ENCODE assay signal across 4 fruit fly cellular contexts in genomic region chr3L:9751625-9752024, dm6.
TF ChIP-seq lines count a peak whose summit lies in the region.

No protein-coding gene starts in this region.

- TF ChIP-seq CTCF in S2 (optimal IDR thresholded peaks at IDR 0.05; lab: Kevin White, UChicago), result peak; percentile 89 to 90
- TF ChIP-seq CTCF in whole organism, embryonic (GFP tag; optimal IDR thresholded peaks at IDR 0.05; lab: Kevin White, UChicago), result peak; percentile 91

TF ChIP-seq in whole organism, embryonic, 481 proteins besides CTCF, POLR2A, EP300 and RAD21 (continues in another document):
- peak; percentile 56 for TF ChIP-seq pita (GFP tag; optimal IDR thresholded peaks at IDR 0.05; lab: Kevin White, UChicago)
- TF ChIP-seq seq (GFP tag; IDR thresholded peaks at IDR 0.05; lab: Robert Waterston, UW), result peak; percentile 78
- TF ChIP-seq CG42726 (GFP tag; IDR thresholded peaks at IDR 0.05; lab: Robert Waterston, UW; ENCODE audit: partially characterized antibody), result 0 out of 2 replicates have a peak, but pooled peaks have one; percentile 22
- TF ChIP-seq Bgb (GFP tag; IDR thresholded peaks at IDR 0.05; lab: Robert Waterston, UW; ENCODE audit: partially characterized antibody), result peak; percentile 42; the same call in 1 of the 2 replicates
- 0 out of 3 replicates have a peak, but pooled peaks have one; percentile 41 for TF ChIP-seq Opbp (GFP tag; IDR thresholded peaks at IDR 0.05; lab: Robert Waterston, UW; ENCODE audit: partially characterized antibody)
- TF ChIP-seq CG34422 (GFP tag; IDR thresholded peaks at IDR 0.05; lab: Robert Waterston, UW), result no peak
- peak; percentile 28; the same call in 1 of the 2 replicates for TF ChIP-seq amos (GFP tag; IDR thresholded peaks at IDR 0.05; lab: Robert Waterston, UW; ENCODE audit: partially characterized antibody)
- TF ChIP-seq jumu (GFP tag; optimal IDR thresholded peaks at IDR 0.05; lab: Kevin White, UChicago), result no peak
- TF ChIP-seq sens (GFP tag; lab: Kevin White, UChicago), result no peak
- TF ChIP-seq H2.0 (GFP tag; IDR thresholded peaks at IDR 0.05; lab: Robert Waterston, UW), result 0 out of 2 replicates have a peak, but pooled peaks have one; percentile 13
- no peak for TF ChIP-seq nom (GFP tag; optimal IDR thresholded peaks at IDR 0.05; lab: Kevin White, UChicago)
- TF ChIP-seq CG32772 (GFP tag; IDR thresholded peaks at IDR 0.05; lab: Robert Waterston, UW), result 0 out of 2 replicates have a peak, but pooled peaks have one; percentile 9
- no peak for TF ChIP-seq Mad (GFP tag; optimal IDR thresholded peaks at IDR 0.05; lab: Kevin White, UChicago)
- peak; percentile 17 for TF ChIP-seq abd-A (tag; optimal IDR thresholded peaks at IDR 0.05; lab: Kevin White, UChicago)
- TF ChIP-seq CG30020 (tag; optimal IDR thresholded peaks at IDR 0.05; lab: Kevin White, UChicago), result no peak
- TF ChIP-seq ttk (GFP tag; IDR thresholded peaks at IDR 0.05; lab: Robert Waterston, UW), result peak; percentile 25; the same call in 1 of the 2 replicates
- no peak for TF ChIP-seq CG30403 (GFP tag; optimal IDR thresholded peaks at IDR 0.05; lab: Kevin White, UChicago)
- TF ChIP-seq CG9932 (GFP tag; IDR thresholded peaks at IDR 0.05; lab: Robert Waterston, UW), result peak; percentile 39; the same call in 1 of the 2 replicates
- peak; percentile 48 for TF ChIP-seq Med (GFP tag; lab: Kevin White, UChicago)
- TF ChIP-seq prd (optimal IDR thresholded peaks at IDR 0.05; lab: Kevin White, UChicago), result no peak
- 0 out of 3 replicates have a peak, but pooled peaks have one; percentile 4 for TF ChIP-seq prd (GFP tag; IDR thresholded peaks at IDR 0.05; lab: Robert Waterston, UW)
- no peak for TF ChIP-seq luna (GFP tag; optimal IDR thresholded peaks at IDR 0.05; lab: Kevin White, UChicago)
- TF ChIP-seq knrl (GFP tag; IDR thresholded peaks at IDR 0.05; lab: Robert Waterston, UW; ENCODE audit: partially characterized antibody), result 0 out of 3 replicates have a peak, but pooled peaks have one; percentile 30
- peak; percentile 43; the same call in 1 of the 3 replicates for TF ChIP-seq CG2199 (GFP tag; IDR thresholded peaks at IDR 0.05; lab: Robert Waterston, UW)
- TF ChIP-seq lov (optimal IDR thresholded peaks at IDR 0.05; lab: Kevin White, UChicago), result no peak
- TF ChIP-seq lov (GFP tag; IDR thresholded peaks at IDR 0.05; lab: Robert Waterston, UW), result no peak
- TF ChIP-seq CG11247 (GFP tag; IDR thresholded peaks at IDR 0.05; lab: Robert Waterston, UW), result no peak

TF ChIP-seq in whole organism, pupa, 21 proteins besides CTCF, POLR2A, EP300 and RAD21:
- TF ChIP-seq CG4496 (GFP tag; IDR thresholded peaks at IDR 0.05; lab: Robert Waterston, UW) (0 out of 3 replicates have a peak, but pooled peaks have one; percentile 11), CG8301 (tag; optimal IDR thresholded peaks at IDR 0.05; lab: Kevin White, UChicago) (no peak)
TF ChIP-seq in whole organism, pupa: peak in this region for 1.

TF ChIP-seq in whole organism, wandering third instar larva, 38 proteins besides CTCF, POLR2A, EP300 and RAD21:
- TF ChIP-seq Jra (GFP tag; optimal IDR thresholded peaks at IDR 0.05; lab: Kevin White, UChicago) (no peak), Myc (optimal IDR thresholded peaks at IDR 0.05; lab: Kevin White, UChicago) (peak; percentile 34), pan (optimal IDR thresholded peaks at IDR 0.05; lab: Kevin White, UChicago) (no peak), Rel (GFP tag; optimal IDR thresholded peaks at IDR 0.05; lab: Kevin White, UChicago) (no peak), Rel (tag; optimal IDR thresholded peaks at IDR 0.05; lab: Kevin White, UChicago) (no peak)
